Worm (Caenorhabditis elegans) whole organism, midembryonic: ENCODE results near the gene gex-5.

Experiments used
- flt-1 ChIP-seq: fragments of 200-800 bp; sonication (Bioruptor generic); IDR thresholded peaks from 2 replicates; pipeline ENCODE4 v1.3.6; 2022; ENCODE audit warnings: missing genetic modification characterization, missing compliant biosample characterization
- ref-1 ChIP-seq: fragments of 200-800 bp; sonication (Bioruptor generic); conservative IDR thresholded peaks from 2 replicates; pipeline ENCODE4 v1.3.6; 2022; ENCODE audit warnings: missing genetic modification reagents, missing genetic modification characterization, missing compliant biosample characterization
- ztf-29 ChIP-seq: fragments of 200-800 bp; sonication (Bioruptor generic); IDR thresholded peaks from 2 replicates; pipeline ENCODE4 v1.3.6; 2022; ENCODE audit warnings: missing genetic modification reagents, missing genetic modification characterization, missing compliant biosample characterization

DNA sequence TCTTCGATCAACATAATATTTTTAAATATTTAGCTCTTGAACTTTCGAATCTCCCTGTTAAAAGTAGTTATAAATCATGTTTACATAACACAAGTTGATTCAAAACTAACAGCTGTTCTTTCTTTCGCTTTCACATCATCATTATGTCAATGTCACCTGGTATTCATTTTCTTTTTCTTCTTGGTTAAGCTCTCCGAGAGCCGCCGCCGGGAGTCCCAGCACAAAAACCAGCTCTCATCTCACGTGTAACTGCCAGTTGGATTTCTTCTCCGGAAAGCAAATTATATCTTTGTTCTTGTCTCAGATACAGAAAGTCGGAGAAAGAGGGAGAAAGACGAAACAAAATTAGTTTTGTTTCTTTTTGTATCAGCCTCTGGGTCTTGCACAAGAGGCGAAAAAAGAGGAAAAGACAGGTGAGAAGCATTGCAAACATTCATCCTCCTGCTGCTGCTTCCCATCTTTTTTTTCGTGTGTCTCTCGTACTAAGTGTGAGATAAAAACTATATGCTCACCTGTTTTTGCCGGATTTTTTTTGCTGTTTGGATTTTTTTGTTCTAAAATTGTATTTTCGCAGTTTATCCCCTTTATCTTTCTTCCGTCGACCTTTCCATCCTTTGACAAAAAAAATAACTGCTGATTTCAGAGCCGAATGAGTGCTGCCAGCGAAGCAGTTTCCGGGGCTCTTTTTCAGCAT is 50.3 kb downstream of the gex-5 start, which contains the start of gene F17C8.3:
- TF ChIP-seq ref-1 (no peak), ztf-29 (no peak), flt-1 (GFP tag; lab: Robert Waterston, UW) (no peak)
